Worm (Caenorhabditis elegans): Measurements from ENCODE around the gene K10D11.2.
A peak's percentile ranks its signal among the peaks of the same experiment; 100 is the strongest.

K10D11.2 gene

DNA sequence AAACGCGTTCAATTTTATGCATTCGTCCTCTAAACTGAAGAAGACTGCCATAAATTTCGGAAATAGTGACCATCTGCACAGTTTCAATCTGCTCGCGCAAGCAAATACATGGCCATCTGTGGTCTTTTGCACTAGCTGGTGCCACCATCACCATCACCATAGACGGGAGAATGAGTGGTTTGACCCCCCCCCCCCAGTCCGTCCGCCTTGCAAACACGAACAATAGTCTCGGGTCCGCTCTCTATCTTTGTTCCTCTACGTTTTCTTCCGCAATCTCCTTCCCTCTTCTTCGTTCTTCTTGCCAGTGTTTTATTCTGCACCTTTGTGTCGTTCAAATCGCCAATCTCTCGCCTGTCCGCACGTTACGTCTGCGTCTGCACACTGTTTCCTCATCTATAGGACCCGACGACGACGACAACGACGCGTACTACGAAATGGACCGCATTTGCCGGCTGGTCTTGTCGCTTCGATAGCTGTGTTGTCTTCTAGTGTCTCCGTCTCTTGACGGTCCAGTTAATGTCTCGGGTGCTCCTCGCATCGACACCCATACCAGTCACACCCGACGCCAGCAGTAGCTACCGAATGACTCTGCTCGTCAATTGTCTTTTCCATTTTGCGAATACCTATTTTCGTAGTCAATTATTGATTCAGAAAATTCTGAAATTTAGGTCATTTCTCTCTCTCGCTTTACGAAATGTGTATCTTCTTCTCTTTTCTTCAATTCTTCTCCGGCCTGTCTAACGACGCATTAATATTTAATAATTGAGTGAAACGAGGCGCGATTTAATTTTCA lies 51.1 kb downstream of the K10D11.2 start:
- TF ChIP-seq egl-5 (tag; optimal IDR thresholded peaks at IDR 0.05) (no peak), tbx-2 (tag; optimal IDR thresholded peaks at IDR 0.05) (no peak), jun-1 (tag; optimal IDR thresholded peaks at IDR 0.05) (no peak), lin-15B (tag; optimal IDR thresholded peaks at IDR 0.05) (peak; percentile 10), ceh-28 (tag; optimal IDR thresholded peaks at IDR 0.05) (no peak), ceh-16 (tag; optimal IDR thresholded peaks at IDR 0.05) (no peak), R02D3.7 (tag; optimal IDR thresholded peaks at IDR 0.05) (no peak), eor-1 (tag; optimal IDR thresholded peaks at IDR 0.05) (no peak), pqm-1 (tag; optimal IDR thresholded peaks at IDR 0.05) (no peak), egl-27 (tag; optimal IDR thresholded peaks at IDR 0.05) (no peak), nhr-11 (tag; optimal IDR thresholded peaks at IDR 0.05) (no peak), elt-3 (tag; optimal IDR thresholded peaks at IDR 0.05) (peak in 1 of 3 experiments; percentile 51), pha-4 (tag; optimal IDR thresholded peaks at IDR 0.05) (no peak), fkh-2 (tag; optimal IDR thresholded peaks at IDR 0.05) (no peak), nhr-67 (tag; optimal IDR thresholded peaks at IDR 0.05) (no peak), ama-1 (optimal IDR thresholded peaks at IDR 0.05) (no peak), mml-1 (tag; optimal IDR thresholded peaks at IDR 0.05) (no peak), nhr-76 (tag; optimal IDR thresholded peaks at IDR 0.05) (no peak), fkh-10 (GFP tag; optimal IDR thresholded peaks at IDR 0.05) (no peak), sea-2 (GFP tag; optimal IDR thresholded peaks at IDR 0.05) (no peak), nfya-1 (tag; optimal IDR thresholded peaks at IDR 0.05; ENCODE audit: insufficient read depth) (peak; percentile 32), ztf-11 (tag; optimal IDR thresholded peaks at IDR 0.05) (no peak), nhr-28 (tag; optimal IDR thresholded peaks at IDR 0.05) (no peak), nhr-25 (tag; optimal IDR thresholded peaks at IDR 0.05) (peak; percentile 30), ZK546.5 (tag; optimal IDR thresholded peaks at IDR 0.05) (no peak), elt-2 (tag; optimal IDR thresholded peaks at IDR 0.05) (no peak), elt-1 (tag; optimal IDR thresholded peaks at IDR 0.05) (no peak), ceh-82 (tag; optimal IDR thresholded peaks at IDR 0.05) (no peak), daf-12 (tag; optimal IDR thresholded peaks at IDR 0.05) (no peak), ceh-9 (tag; optimal IDR thresholded peaks at IDR 0.05) (no peak), lin-39 (tag; optimal IDR thresholded peaks at IDR 0.05) (peak; percentile 34), nhr-12 (tag; optimal IDR thresholded peaks at IDR 0.05) (no peak), nhr-237 (tag; optimal IDR thresholded peaks at IDR 0.05) (no peak), nhr-43 (tag; optimal IDR thresholded peaks at IDR 0.05; ENCODE audit: poor library complexity, severe bottlenecking) (no peak), zag-1 (tag; optimal IDR thresholded peaks at IDR 0.05) (no peak), aly-2 (tag; optimal IDR thresholded peaks at IDR 0.05) (no peak), skn-1 (tag; optimal IDR thresholded peaks at IDR 0.05) (no peak), unc-39 (tag; optimal IDR thresholded peaks at IDR 0.05) (no peak), hmg-11 (tag; optimal IDR thresholded peaks at IDR 0.05) (peak; percentile 47), fos-1 (tag; optimal IDR thresholded peaks at IDR 0.05) (no peak), unc-62 (GFP tag; optimal IDR thresholded peaks at IDR 0.05) (no peak), mdl-1 (tag; optimal IDR thresholded peaks at IDR 0.05) (no peak), snpc-4 (tag; optimal IDR thresholded peaks at IDR 0.05) (no peak), nhr-77 (tag; optimal IDR thresholded peaks at IDR 0.05) (no peak), lsy-12 (tag; optimal IDR thresholded peaks at IDR 0.05) (peak; percentile 5), nhr-23 (tag; optimal IDR thresholded peaks at IDR 0.05) (peak; percentile 4), ztf-4 (tag; optimal IDR thresholded peaks at IDR 0.05) (no peak)
